Worm (Caenorhabditis elegans): Measurements from ENCODE around the gene hlh-27.

hlh-27 gene

DNA sequence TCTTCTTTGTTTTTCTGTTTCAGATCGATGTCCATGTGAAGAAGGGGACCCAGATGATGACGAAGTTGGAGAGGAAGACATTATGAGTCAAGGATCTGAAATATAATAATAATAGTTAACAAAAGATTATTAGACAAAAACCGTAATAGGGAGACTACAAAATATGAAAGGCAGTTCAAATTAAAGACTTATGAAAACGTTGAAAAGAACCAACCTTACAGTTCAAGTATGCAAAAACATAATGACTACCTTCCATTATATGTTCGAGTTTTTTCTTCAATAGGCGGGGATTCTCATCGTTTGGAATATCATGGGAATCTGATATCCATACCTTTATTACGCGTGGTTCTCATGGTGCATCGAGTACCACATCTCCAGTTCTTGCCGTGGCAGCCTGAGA lies 6.4 kb downstream of the hlh-27 start, which contains the start of gene hlh-26:
Gene hlh-26 (minus strand): TSS at position 101 of the 400 bp plus-strand sequence.
- no peak for TF ChIP-seq hmg-4 (GFP tag; optimal IDR thresholded peaks at IDR 0.05)
- TF ChIP-seq B0310.2 (tag; optimal IDR thresholded peaks at IDR 0.05): no peak
- TF ChIP-seq scrt-1 (GFP tag; IDR thresholded peaks at IDR 0.05): no peak
- TF ChIP-seq sea-1 (GFP tag; conservative IDR thresholded peaks at IDR 0.05): no peak
- TF ChIP-seq flt-1 (GFP tag; IDR thresholded peaks at IDR 0.05): no peak
- no peak for TF ChIP-seq hmbx-1 (tag; optimal IDR thresholded peaks at IDR 0.05)
- TF ChIP-seq ets-7 (tag; optimal IDR thresholded peaks at IDR 0.05): no peak
- no peak for TF ChIP-seq tbx-11 (GFP tag; IDR thresholded peaks at IDR 0.05)
- no peak for TF ChIP-seq tbx-37 (GFP tag; conservative IDR thresholded peaks at IDR 0.05)
- TF ChIP-seq ama-1 (optimal IDR thresholded peaks at IDR 0.05): no peak
- TF ChIP-seq pes-1 (GFP tag; IDR thresholded peaks at IDR 0.05): no peak
- TF ChIP-seq ceh-13 (GFP tag; optimal IDR thresholded peaks at IDR 0.05): no peak
- no peak for TF ChIP-seq aly-1 (tag; optimal IDR thresholded peaks at IDR 0.05)
- TF ChIP-seq ceh-36 (tag; optimal IDR thresholded peaks at IDR 0.05): no peak
- TF ChIP-seq hnd-1 (tag; optimal IDR thresholded peaks at IDR 0.05): no peak
- no peak for TF ChIP-seq tra-4 (tag; optimal IDR thresholded peaks at IDR 0.05)
- no peak for TF ChIP-seq F13C5.2 (tag; optimal IDR thresholded peaks at IDR 0.05)

DNA sequence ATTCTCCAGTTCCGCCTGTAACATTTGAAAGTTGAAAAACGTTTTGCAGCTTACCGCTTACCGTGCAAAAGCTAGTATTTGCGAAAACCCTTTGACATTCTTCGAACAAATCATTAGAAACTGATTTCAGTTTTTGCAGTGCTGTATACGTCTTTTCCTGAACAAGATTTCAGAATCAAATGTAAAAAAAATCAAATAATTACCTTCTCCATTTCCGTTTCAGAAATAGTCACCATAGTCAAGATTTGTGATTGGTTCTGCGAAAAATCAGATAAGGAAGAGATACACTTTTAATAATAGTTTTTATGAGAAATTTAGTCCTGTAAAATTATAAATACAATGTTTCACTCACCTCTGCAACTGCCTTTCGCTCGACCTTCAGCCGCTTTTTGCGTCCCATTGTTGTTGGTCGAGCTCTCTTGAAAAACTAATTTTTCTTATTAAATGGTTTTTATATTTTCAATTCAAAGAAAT lies 8.1 kb downstream of the hlh-27 start, which contains the start of gene C17C3.9:
Gene C17C3.9 (minus strand): TSS at position 424 of the 474 bp plus-strand sequence.
- no peak for TF ChIP-seq sea-1 (GFP tag; conservative IDR thresholded peaks at IDR 0.05)
- TF ChIP-seq aly-1 (tag; optimal IDR thresholded peaks at IDR 0.05): no peak
- TF ChIP-seq F13C5.2 (tag; optimal IDR thresholded peaks at IDR 0.05): no peak
- TF ChIP-seq hmg-4 (GFP tag; optimal IDR thresholded peaks at IDR 0.05): no peak
- no peak for TF ChIP-seq pes-1 (GFP tag; IDR thresholded peaks at IDR 0.05)
- no peak for TF ChIP-seq B0310.2 (tag; optimal IDR thresholded peaks at IDR 0.05)
- TF ChIP-seq tra-4 (tag; optimal IDR thresholded peaks at IDR 0.05): no peak
- TF ChIP-seq hnd-1 (tag; optimal IDR thresholded peaks at IDR 0.05): no peak
- no peak for TF ChIP-seq ceh-36 (tag; optimal IDR thresholded peaks at IDR 0.05)
- TF ChIP-seq flt-1 (GFP tag; IDR thresholded peaks at IDR 0.05): no peak

DNA sequence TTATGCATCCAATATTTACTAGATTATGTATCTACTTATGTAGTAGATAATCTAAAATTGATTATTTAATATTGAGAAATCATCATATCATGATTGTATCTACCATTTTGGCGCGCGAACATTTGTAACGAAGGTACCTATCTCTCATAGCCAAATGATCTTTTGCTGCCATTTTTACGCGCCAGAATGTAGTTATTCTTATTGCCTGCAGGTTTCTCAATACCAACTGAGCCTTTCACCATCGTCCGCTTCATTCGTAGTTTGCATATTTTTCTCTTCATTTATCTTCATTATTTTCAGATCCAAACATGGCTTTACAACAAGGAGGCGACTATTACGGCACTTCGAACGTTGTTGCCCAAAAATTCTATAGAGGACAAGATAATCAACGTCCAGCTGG lies 12.2 kb downstream of the hlh-27 start, which contains the start of gene ZK177.1:
Gene ZK177.1 (plus strand): TSS at position 301 of the 400 bp plus-strand sequence.
- TF ChIP-seq pes-1 (GFP tag; IDR thresholded peaks at IDR 0.05): no peak
- no peak for TF ChIP-seq ceh-36 (tag; optimal IDR thresholded peaks at IDR 0.05)
- no peak for TF ChIP-seq F13C5.2 (tag; optimal IDR thresholded peaks at IDR 0.05)
- no peak for TF ChIP-seq ceh-13 (GFP tag; optimal IDR thresholded peaks at IDR 0.05)
- no peak for TF ChIP-seq ama-1 (optimal IDR thresholded peaks at IDR 0.05)
- no peak for TF ChIP-seq hmbx-1 (tag; optimal IDR thresholded peaks at IDR 0.05)
- TF ChIP-seq scrt-1 (GFP tag; IDR thresholded peaks at IDR 0.05): no peak
- TF ChIP-seq ets-7 (tag; optimal IDR thresholded peaks at IDR 0.05): no peak
- no peak for TF ChIP-seq hmg-4 (GFP tag; optimal IDR thresholded peaks at IDR 0.05)
- no peak for TF ChIP-seq hnd-1 (tag; optimal IDR thresholded peaks at IDR 0.05)
- TF ChIP-seq tra-4 (tag; optimal IDR thresholded peaks at IDR 0.05): no peak
- no peak for TF ChIP-seq tbx-37 (GFP tag; conservative IDR thresholded peaks at IDR 0.05)
- no peak for TF ChIP-seq aly-1 (tag; optimal IDR thresholded peaks at IDR 0.05)
- TF ChIP-seq B0310.2 (tag; optimal IDR thresholded peaks at IDR 0.05): no peak

DNA sequence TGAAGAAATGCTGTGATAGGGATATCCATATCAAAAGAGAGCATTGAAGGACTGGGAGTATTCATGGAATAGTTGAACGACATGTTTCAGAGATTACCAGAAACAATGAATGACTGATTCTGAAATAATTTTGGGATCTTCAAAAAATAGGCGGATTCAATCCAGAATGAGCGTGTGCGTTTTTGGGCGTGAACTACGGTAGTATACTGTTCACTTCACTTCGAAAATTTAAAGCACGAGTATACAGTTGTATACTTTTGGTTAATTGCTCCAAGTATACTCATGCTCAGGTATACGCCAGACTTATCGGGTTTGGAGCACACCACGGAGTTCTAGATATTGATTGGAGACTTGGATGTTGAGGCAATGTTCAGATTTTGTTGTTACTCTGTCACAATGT lies 14.7 kb downstream of the hlh-27 start, which contains the start of gene tbx-35:
Gene tbx-35 (minus strand): TSS at position 101 of the 400 bp plus-strand sequence.
- TF ChIP-seq scrt-1 (GFP tag; IDR thresholded peaks at IDR 0.05) (no peak), ama-1 (optimal IDR thresholded peaks at IDR 0.05) (no peak), tbx-11 (GFP tag; IDR thresholded peaks at IDR 0.05) (no peak), sea-1 (GFP tag; conservative IDR thresholded peaks at IDR 0.05) (no peak), hmbx-1 (tag; optimal IDR thresholded peaks at IDR 0.05) (no peak), F13C5.2 (tag; optimal IDR thresholded peaks at IDR 0.05) (no peak), hmg-4 (GFP tag; optimal IDR thresholded peaks at IDR 0.05) (no peak), flt-1 (GFP tag; IDR thresholded peaks at IDR 0.05) (no peak), tra-4 (tag; optimal IDR thresholded peaks at IDR 0.05) (no peak), ets-7 (tag; optimal IDR thresholded peaks at IDR 0.05) (no peak), tbx-37 (GFP tag; conservative IDR thresholded peaks at IDR 0.05) (no peak), hnd-1 (tag; optimal IDR thresholded peaks at IDR 0.05) (no peak), ceh-13 (GFP tag; optimal IDR thresholded peaks at IDR 0.05) (no peak), ceh-36 (tag; optimal IDR thresholded peaks at IDR 0.05) (no peak), B0310.2 (tag; optimal IDR thresholded peaks at IDR 0.05) (no peak), aly-1 (tag; optimal IDR thresholded peaks at IDR 0.05) (no peak), pes-1 (GFP tag; IDR thresholded peaks at IDR 0.05) (no peak)

DNA sequence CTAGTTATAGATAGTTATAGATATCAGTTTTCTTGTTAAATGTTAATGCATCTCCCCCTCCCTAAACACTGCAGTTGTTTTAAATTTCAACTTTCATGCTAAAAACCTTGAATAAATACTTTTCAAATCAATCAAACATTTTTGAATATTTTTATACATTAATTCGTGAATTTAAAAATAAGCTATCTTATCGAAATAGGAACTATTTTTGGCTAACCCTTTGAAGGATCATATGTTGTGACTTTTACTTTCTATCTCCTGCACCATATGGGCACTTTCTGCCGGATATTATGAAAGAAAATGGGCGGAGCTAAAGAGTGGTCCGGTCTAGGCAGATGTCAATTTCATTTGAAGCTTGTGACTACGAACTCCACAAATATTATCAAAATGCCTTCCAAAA lies 17.4 kb downstream of the hlh-27 start, which contains the start of gene ZK177.11:
Gene ZK177.11 (plus strand): TSS at position 301 of the 400 bp plus-strand sequence.
- TF ChIP-seq flt-1 (GFP tag; IDR thresholded peaks at IDR 0.05) (no peak), pes-1 (GFP tag; IDR thresholded peaks at IDR 0.05) (no peak), ceh-36 (tag; optimal IDR thresholded peaks at IDR 0.05) (no peak), hmbx-1 (tag; optimal IDR thresholded peaks at IDR 0.05) (no peak), ets-7 (tag; optimal IDR thresholded peaks at IDR 0.05) (no peak), hnd-1 (tag; optimal IDR thresholded peaks at IDR 0.05) (no peak), aly-1 (tag; optimal IDR thresholded peaks at IDR 0.05) (no peak), scrt-1 (GFP tag; IDR thresholded peaks at IDR 0.05) (no peak), tbx-37 (GFP tag; conservative IDR thresholded peaks at IDR 0.05) (no peak), sea-1 (GFP tag; conservative IDR thresholded peaks at IDR 0.05) (no peak), B0310.2 (tag; optimal IDR thresholded peaks at IDR 0.05) (no peak)

DNA sequence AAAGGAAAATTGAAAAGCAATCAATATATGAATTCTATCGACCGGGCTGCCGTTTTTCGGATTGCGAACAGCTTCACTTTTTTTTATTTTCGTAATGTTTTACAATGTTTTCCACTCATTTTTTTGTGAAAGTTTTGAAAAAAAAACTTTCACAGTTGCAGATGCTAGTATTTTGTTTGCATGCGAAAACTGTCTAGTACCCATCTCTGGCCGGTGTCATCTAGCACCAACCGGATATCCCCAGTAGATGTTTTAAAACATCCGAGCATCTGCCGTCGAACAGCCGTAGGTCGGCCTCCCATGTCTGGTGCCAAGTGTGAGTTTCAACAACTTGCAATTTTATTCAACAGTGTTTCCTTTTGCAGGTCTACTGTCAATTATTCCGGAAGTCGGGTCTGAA lies 18.6 kb downstream of the hlh-27 start, which contains the start of gene ZK177.12:
Gene ZK177.12 (plus strand): TSS at position 301 of the 400 bp plus-strand sequence.
- no peak for TF ChIP-seq hmg-4 (GFP tag; optimal IDR thresholded peaks at IDR 0.05)

DNA sequence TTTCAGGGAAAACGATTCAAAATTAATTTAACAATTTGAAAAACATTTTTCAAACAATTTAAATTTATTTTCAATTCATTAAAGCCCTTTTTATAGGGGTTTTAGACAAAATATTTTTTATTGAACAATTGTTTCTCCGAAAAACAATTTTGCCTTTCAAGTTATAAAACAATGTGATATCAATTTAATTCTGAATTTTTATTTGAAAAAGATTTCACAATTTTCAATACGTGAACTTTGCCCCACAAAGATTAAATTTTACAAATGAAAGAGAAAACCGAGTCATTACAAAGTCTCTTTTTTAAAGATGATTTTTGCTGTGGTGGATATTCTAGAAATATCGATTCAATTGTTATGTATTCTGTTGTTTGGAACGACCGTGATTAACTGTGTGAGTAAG lies 21.1 kb downstream of the hlh-27 start, which contains the start of gene ZK177.2:
Gene ZK177.2 (plus strand): TSS at position 301 of the 400 bp plus-strand sequence.
- TF ChIP-seq hmbx-1 (tag; optimal IDR thresholded peaks at IDR 0.05) (no peak), pes-1 (GFP tag; IDR thresholded peaks at IDR 0.05) (no peak), hnd-1 (tag; optimal IDR thresholded peaks at IDR 0.05) (no peak), F13C5.2 (tag; optimal IDR thresholded peaks at IDR 0.05) (no peak), flt-1 (GFP tag; IDR thresholded peaks at IDR 0.05) (no peak), scrt-1 (GFP tag; IDR thresholded peaks at IDR 0.05) (no peak), ets-7 (tag; optimal IDR thresholded peaks at IDR 0.05) (no peak), tbx-37 (GFP tag; conservative IDR thresholded peaks at IDR 0.05) (no peak), ceh-36 (tag; optimal IDR thresholded peaks at IDR 0.05) (no peak), tbx-11 (GFP tag; IDR thresholded peaks at IDR 0.05) (no peak), B0310.2 (tag; optimal IDR thresholded peaks at IDR 0.05) (no peak), ama-1 (optimal IDR thresholded peaks at IDR 0.05) (no peak), aly-1 (tag; optimal IDR thresholded peaks at IDR 0.05) (no peak), hmg-4 (GFP tag; optimal IDR thresholded peaks at IDR 0.05) (no peak), tra-4 (tag; optimal IDR thresholded peaks at IDR 0.05) (no peak), sea-1 (GFP tag; conservative IDR thresholded peaks at IDR 0.05) (no peak), ceh-13 (GFP tag; optimal IDR thresholded peaks at IDR 0.05) (no peak)
